Fruit fly (Drosophila melanogaster) whole organism, embryonic: ENCODE data around the gene ssp3.
A peak's percentile ranks its signal among the peaks of the same experiment; 100 is the strongest.

Experiments used
- Adf1 ChIP-seq: fragments of 200-800 bp; sonication (Bioruptor generic); IDR thresholded peaks from 2 replicates; pipeline ENCODE4 v1.3.6; 2022; ENCODE audit warnings: missing biosample characterization, missing genetic modification characterization
- BtbVII ChIP-seq: fragments of 200-800 bp; sonication (Bioruptor generic); optimal IDR thresholded peaks from 3 replicates; lab custom pipeline; 2017; ENCODE audit warnings: missing biosample characterization, mild to moderate bottlenecking, missing genetic modification characterization
- CG12659 ChIP-seq: fragments of 200-800 bp; sonication (Bioruptor generic); optimal IDR thresholded peaks from 3 replicates; lab custom pipeline; 2017; ENCODE audit warnings: mild to moderate bottlenecking, missing biosample characterization, missing genetic modification reagents, missing genetic modification characterization
- CG14965 ChIP-seq: fragments of 200-800 bp; sonication (Bioruptor generic); optimal IDR thresholded peaks from 2 replicates; lab custom pipeline; 2016; ENCODE audit warnings: missing biosample characterization, missing genetic modification characterization, borderline replicate concordance
- CG15479 ChIP-seq: fragments of 200-800 bp; sonication (Bioruptor generic); optimal IDR thresholded peaks from 3 replicates; lab custom pipeline; 2019; ENCODE audit warnings: missing biosample characterization, mild to moderate bottlenecking, missing genetic modification characterization, moderate library complexity
- CG17186 ChIP-seq: fragments of 200-800 bp; sonication (Bioruptor generic); optimal IDR thresholded peaks from 3 replicates; lab custom pipeline; 2017; ENCODE audit warnings: missing biosample characterization, missing genetic modification reagents, missing genetic modification characterization
- CG17802 ChIP-seq: fragments of 200-800 bp; sonication (Bioruptor generic); optimal IDR thresholded peaks from 2 replicates; lab custom pipeline; 2018; ENCODE audit warnings: missing biosample characterization, mild to moderate bottlenecking, missing genetic modification characterization, moderate library complexity
- CG2116 ChIP-seq: fragments of 200-800 bp; sonication (Bioruptor generic); optimal IDR thresholded peaks from 3 replicates; lab custom pipeline; 2018; ENCODE audit warnings: missing biosample characterization, mild to moderate bottlenecking, missing genetic modification characterization
- CG31365 ChIP-seq: fragments of 200-800 bp; sonication (Bioruptor generic); optimal IDR thresholded peaks from 2 replicates; lab custom pipeline; 2018; ENCODE audit warnings: missing biosample characterization, mild to moderate bottlenecking, missing genetic modification characterization
- CG3726 ChIP-seq: fragments of 200-800 bp; sonication (Bioruptor generic); IDR thresholded peaks from 3 replicates; pipeline ENCODE4, ENCODE4 v1.3.6; 2022; ENCODE audit warnings: missing biosample characterization, missing genetic modification characterization
- CG4282 ChIP-seq: fragments of 200-800 bp; sonication (Bioruptor generic); optimal IDR thresholded peaks from 2 replicates; lab custom pipeline; 2016; ENCODE audit warnings: missing biosample characterization, missing genetic modification characterization
- CG7357 ChIP-seq: fragments of 200-800 bp; sonication (Bioruptor generic); IDR thresholded peaks from 3 replicates; pipeline ENCODE4 v1.3.6; 2022; ENCODE audit warnings: missing biosample characterization, missing genetic modification characterization
- CG7745 ChIP-seq: fragments of 200-800 bp; sonication (Bioruptor generic); optimal IDR thresholded peaks from 2 replicates; lab custom pipeline; 2018; ENCODE audit warnings: missing biosample characterization, mild to moderate bottlenecking, missing genetic modification characterization, moderate library complexity
- CG7786 ChIP-seq: fragments of 200-800 bp; sonication (Bioruptor generic); optimal IDR thresholded peaks from 2 replicates; lab custom pipeline; 2016; ENCODE audit warnings: missing biosample characterization, missing genetic modification characterization
- CG8944 ChIP-seq: fragments of 200-800 bp; sonication (Bioruptor generic); optimal IDR thresholded peaks from 3 replicates; lab custom pipeline; 2016; ENCODE audit warnings: missing biosample characterization, missing genetic modification characterization
- CG9817 ChIP-seq: fragments of 200-800 bp; sonication (Bioruptor generic); optimal IDR thresholded peaks from 2 replicates; lab custom pipeline; 2018; ENCODE audit warnings: missing biosample characterization, mild to moderate bottlenecking, missing genetic modification characterization, moderate library complexity
- CG9932 ChIP-seq: fragments of 200-800 bp; sonication (Bioruptor generic); IDR thresholded peaks from 2 replicates; pipeline ENCODE4 v1.3.6; 2022; ENCODE audit warnings: missing biosample characterization, missing genetic modification characterization
- Chrac-16 ChIP-seq: fragments of 200-800 bp; sonication (Bioruptor generic); optimal IDR thresholded peaks from 3 replicates; lab custom pipeline; 2016; ENCODE audit warnings: missing biosample characterization, missing genetic modification characterization
- HLH3B ChIP-seq: fragments of 200-800 bp; sonication (Bioruptor generic); IDR thresholded peaks from 2 replicates; pipeline ENCODE4 v1.3.6; 2022; ENCODE audit warnings: missing biosample characterization, missing genetic modification characterization
- HLHmδ ChIP-seq: fragments of 200-800 bp; sonication (Bioruptor generic); optimal IDR thresholded peaks from 2 replicates; lab custom pipeline; 2018; ENCODE audit warnings: missing biosample characterization, mild to moderate bottlenecking, missing genetic modification characterization, moderate library complexity
- HmgZ ChIP-seq: fragments of 200-800 bp; sonication (Bioruptor generic); optimal IDR thresholded peaks from 2 replicates; lab custom pipeline; 2018; ENCODE audit warnings: missing biosample characterization, mild to moderate bottlenecking, missing genetic modification characterization
- MESR4 ChIP-seq: fragments of 200-800 bp; sonication (Bioruptor generic); optimal IDR thresholded peaks from 2 replicates; lab custom pipeline; 2018; ENCODE audit warnings: missing biosample characterization, mild to moderate bottlenecking, missing genetic modification characterization, moderate library complexity
- Mrtf ChIP-seq: fragments of 200-800 bp; sonication (Bioruptor generic); IDR thresholded peaks from 3 replicates; pipeline ENCODE4 v1.3.6; 2022; ENCODE audit warnings: missing biosample characterization, missing genetic modification characterization
- Myb ChIP-seq: fragments of 200-800 bp; sonication (Bioruptor generic); optimal IDR thresholded peaks from 2 replicates; lab custom pipeline; 2016; ENCODE audit warnings: missing biosample characterization, missing genetic modification characterization
- NC2α ChIP-seq: fragments of 200-800 bp; sonication (Bioruptor generic); optimal IDR thresholded peaks from 2 replicates; lab custom pipeline; 2016; ENCODE audit warnings: missing biosample characterization, missing genetic modification characterization
- NK7.1 ChIP-seq: fragments of 200-800 bp; sonication (Bioruptor generic); optimal IDR thresholded peaks from 3 replicates; lab custom pipeline; 2016; ENCODE audit warnings: missing biosample characterization, missing genetic modification characterization
- Pdp1 ChIP-seq, 2 experiments: fragments of 200-800 bp; sonication (Bioruptor generic); optimal IDR thresholded peaks; 3 replicates each; lab custom pipeline; 2016; ENCODE audit warnings: missing biosample characterization in 2 of 2, missing genetic modification characterization in 2 of 2, mild to moderate bottlenecking in 1 of 2, moderate library complexity in 1 of 2
- Rfx ChIP-seq: fragments of 200-800 bp; sonication (Bioruptor generic); IDR thresholded peaks from 2 replicates; pipeline ENCODE4 v1.3.6; 2022; ENCODE audit warnings: missing biosample characterization, missing genetic modification characterization
- Six4 ChIP-seq: fragments of 200-800 bp; sonication (Bioruptor generic); optimal IDR thresholded peaks from 2 replicates; lab custom pipeline; 2016; ENCODE audit warnings: missing biosample characterization, missing genetic modification characterization
- amos ChIP-seq: fragments of 200-800 bp; sonication (Bioruptor generic); IDR thresholded peaks from 2 replicates; pipeline ENCODE4 v1.3.6; 2022; ENCODE audit warnings: missing biosample characterization, missing genetic modification characterization; ENCODE audit not compliant: partially characterized antibody
- bbx ChIP-seq: fragments of 200-800 bp; sonication (Bioruptor generic); IDR thresholded peaks from 2 replicates; pipeline ENCODE4 v1.3.6; 2022; ENCODE audit warnings: missing biosample characterization, missing genetic modification characterization; ENCODE audit not compliant: partially characterized antibody
- bcd ChIP-seq: fragments of 200-800 bp; sonication (Bioruptor generic); optimal IDR thresholded peaks from 2 replicates; lab custom pipeline; 2017; ENCODE audit warnings: missing biosample characterization, mild to moderate bottlenecking, missing genetic modification characterization
- cad ChIP-seq: fragments of >200 bp; optimal IDR thresholded peaks from 2 replicates; lab custom pipeline; 2017; ENCODE audit warnings: missing biosample characterization, missing genetic modification characterization
- chn ChIP-seq: fragments of 200-800 bp; sonication (Bioruptor generic); optimal IDR thresholded peaks from 2 replicates; lab custom pipeline; 2016; ENCODE audit warnings: missing biosample characterization, missing genetic modification characterization
- dan ChIP-seq: fragments of 200-800 bp; sonication (Bioruptor generic); IDR thresholded peaks from 2 replicates; pipeline ENCODE4 v1.3.6; 2022; ENCODE audit warnings: missing biosample characterization, missing genetic modification characterization
- en ChIP-seq: fragments of 200-800 bp; sonication (Bioruptor generic); optimal IDR thresholded peaks from 2 replicates; lab custom pipeline; 2016; ENCODE audit warnings: missing biosample characterization, missing genetic modification characterization
- ewg ChIP-seq: fragments of 200-800 bp; sonication (Bioruptor generic); optimal IDR thresholded peaks from 3 replicates; lab custom pipeline; 2017; ENCODE audit warnings: mild to moderate bottlenecking, missing biosample characterization, missing genetic modification reagents, missing genetic modification characterization
- gfzf ChIP-seq: fragments of 200-800 bp; sonication (Bioruptor generic); optimal IDR thresholded peaks from 2 replicates; lab custom pipeline; 2016; ENCODE audit warnings: missing biosample characterization, mild to moderate bottlenecking, missing genetic modification characterization, moderate library complexity
- gro ChIP-seq: fragments of 200-800 bp; sonication (Bioruptor generic); optimal IDR thresholded peaks from 2 replicates; lab custom pipeline; 2016; ENCODE audit warnings: missing biosample characterization, missing genetic modification characterization
- gsb-n ChIP-seq: fragments of 200-800 bp; sonication (Bioruptor generic); optimal IDR thresholded peaks from 3 replicates; lab custom pipeline; 2018; ENCODE audit warnings: missing biosample characterization, mild to moderate bottlenecking, missing genetic modification characterization
- h ChIP-seq: fragments of >200 bp; optimal IDR thresholded peaks from 2 replicates; lab custom pipeline; 2017
- hb ChIP-seq: fragments of 200-800 bp; sonication (Bioruptor generic); IDR thresholded peaks from 3 replicates; pipeline ENCODE4 v1.3.6; 2022; ENCODE audit warnings: missing biosample characterization, missing genetic modification characterization; ENCODE audit not compliant: partially characterized antibody
- hth ChIP-seq: fragments of >200 bp; optimal IDR thresholded peaks from 2 replicates; lab custom pipeline; 2017; ENCODE audit warnings: inconsistent platforms
- nom ChIP-seq: fragments of 200-800 bp; sonication (Bioruptor generic); optimal IDR thresholded peaks from 2 replicates; lab custom pipeline; 2017; ENCODE audit warnings: missing biosample characterization, missing genetic modification characterization, mild to moderate bottlenecking, moderate library complexity, missing genetic modification reagents
- onecut ChIP-seq: fragments of 200-800 bp; sonication (Bioruptor generic); IDR thresholded peaks from 2 replicates; pipeline ENCODE4 v1.3.6; 2022; ENCODE audit warnings: missing biosample characterization, missing genetic modification characterization
- otp ChIP-seq: fragments of 200-800 bp; sonication (Bioruptor generic); IDR thresholded peaks from 3 replicates; pipeline ENCODE4, ENCODE4 v1.3.6; 2022; ENCODE audit warnings: missing biosample characterization, missing genetic modification characterization
- pita ChIP-seq: fragments of 200-800 bp; sonication (Bioruptor generic); optimal IDR thresholded peaks from 2 replicates; lab custom pipeline; 2017; ENCODE audit warnings: missing biosample characterization, mild to moderate bottlenecking, missing genetic modification characterization
- shn ChIP-seq: fragments of 200-800 bp; sonication (Bioruptor generic); optimal IDR thresholded peaks from 3 replicates; lab custom pipeline; 2016; ENCODE audit warnings: missing biosample characterization, missing genetic modification characterization
- so ChIP-seq: fragments of 200-800 bp; sonication (Bioruptor generic); IDR thresholded peaks from 3 replicates; pipeline ENCODE4 v1.3.6; 2022; ENCODE audit warnings: missing biosample characterization, missing genetic modification characterization
- tx ChIP-seq: fragments of 200-800 bp; sonication (Bioruptor generic); optimal IDR thresholded peaks from 2 replicates; lab custom pipeline; 2016; ENCODE audit warnings: missing biosample characterization, missing genetic modification characterization
- z ChIP-seq: fragments of 200-800 bp; sonication (Bioruptor generic); IDR thresholded peaks from 3 replicates; pipeline ENCODE4 v1.3.6; 2022; ENCODE audit warnings: missing biosample characterization, missing genetic modification characterization

ssp3 gene

DNA sequence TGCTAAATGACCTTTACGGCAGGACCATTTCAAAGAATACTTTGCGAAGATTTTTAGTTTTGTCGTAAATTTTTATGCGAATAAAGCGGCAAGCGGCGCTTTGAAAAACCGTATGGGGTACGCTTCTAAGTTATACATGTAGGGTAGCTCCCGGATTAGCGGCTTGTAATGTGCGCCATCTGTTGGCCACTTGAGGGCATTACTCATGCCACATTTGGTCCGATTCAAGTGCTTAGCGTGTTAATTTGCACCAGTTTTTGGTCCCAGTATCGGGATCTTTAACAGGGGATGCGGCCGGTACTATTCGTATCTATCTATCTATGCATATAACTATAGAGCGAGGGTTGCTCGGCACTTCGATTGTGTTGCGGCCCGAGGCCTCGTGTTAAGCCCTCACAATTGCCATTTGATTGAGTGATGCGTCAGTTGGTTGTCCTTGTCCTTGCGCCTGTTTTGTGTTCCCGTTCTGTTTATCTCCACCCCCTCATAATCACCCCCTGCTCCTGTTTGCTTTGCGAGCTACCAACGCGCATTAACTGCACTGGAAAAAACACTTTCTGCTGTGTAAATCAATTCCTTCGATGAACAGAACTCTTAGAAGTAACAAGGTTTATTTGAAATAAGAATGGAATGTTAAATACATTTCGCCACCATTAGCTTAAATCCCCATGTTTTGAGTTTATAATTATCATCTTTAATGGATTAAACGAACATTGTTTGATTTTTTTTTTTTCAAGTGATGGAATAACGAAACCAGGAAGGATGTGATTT is 13.2 kb downstream of the ssp3 start (continued):
- TF ChIP-seq gsb-n (peak; percentile 47), CG12659 (GFP tag; lab: Kevin White, UChicago) (no peak), CG7786 (GFP tag; lab: Kevin White, UChicago) (no peak), CG17186 (GFP tag; lab: Kevin White, UChicago) (no peak), HmgZ (no peak), Six4 (GFP tag; lab: Kevin White, UChicago) (peak; percentile 4), CG4282 (GFP tag; lab: Kevin White, UChicago) (no peak), h (lab: Kevin White, UChicago) (no peak), bcd (GFP tag; lab: Kevin White, UChicago) (no peak), Pdp1 (GFP tag; optimal IDR thresholded peaks at IDR 0.05; lab: Kevin White, UChicago) (peak in 1 of 2 experiments; percentile 2), CG8944 (GFP tag; lab: Kevin White, UChicago) (no peak), Rfx (GFP tag; lab: Robert Waterston, UW) (no peak), dan (GFP tag; lab: Robert Waterston, UW) (no peak), CG3726 (GFP tag; lab: Robert Waterston, UW) (no peak), CG7357 (GFP tag; lab: Robert Waterston, UW) (no peak), bbx (GFP tag; lab: Robert Waterston, UW) (no peak), CG9817 (tag; lab: Kevin White, UChicago) (no peak), en (no peak), pita (no peak), shn (GFP tag; lab: Kevin White, UChicago) (no peak), amos (GFP tag; lab: Robert Waterston, UW) (no peak), CG31365 (tag; lab: Kevin White, UChicago) (no peak), NK7.1 (GFP tag; lab: Kevin White, UChicago) (no peak), chn (GFP tag; lab: Kevin White, UChicago) (no peak), BtbVII (GFP tag; lab: Kevin White, UChicago) (no peak), so (GFP tag; lab: Robert Waterston, UW) (no peak), CG14965 (no peak), z (GFP tag; lab: Robert Waterston, UW) (no peak), CG7745 (no peak), CG9932 (GFP tag; lab: Robert Waterston, UW) (no peak), hth (lab: Kevin White, UChicago) (no peak), cad (GFP tag; lab: Kevin White, UChicago) (no peak), CG15479 (GFP tag; lab: Kevin White, UChicago) (no peak), Adf1 (GFP tag; lab: Robert Waterston, UW) (no peak), ewg (GFP tag; lab: Kevin White, UChicago) (no peak), gro (GFP tag; lab: Kevin White, UChicago) (no peak), HLHmδ (GFP tag; lab: Kevin White, UChicago) (no peak), tx (GFP tag; lab: Kevin White, UChicago) (no peak), onecut (no peak), NC2α (GFP tag; lab: Kevin White, UChicago) (no peak), CG17802 (tag; lab: Kevin White, UChicago) (peak; percentile 20), otp (GFP tag; lab: Robert Waterston, UW) (no peak), Mrtf (GFP tag; lab: Robert Waterston, UW) (no peak), Chrac-16 (GFP tag; lab: Kevin White, UChicago) (peak; percentile 19), hb (no peak), MESR4 (no peak), CG2116 (no peak), gfzf (GFP tag; lab: Kevin White, UChicago) (no peak), Myb (no peak), nom (GFP tag; lab: Kevin White, UChicago) (no peak), HLH3B (GFP tag; lab: Robert Waterston, UW) (no peak)
